Fruit fly (Drosophila melanogaster) whole organism, embryonic: ENCODE data around the gene Rfx.
A peak's percentile ranks its signal among the peaks of the same experiment; 100 is the strongest.

Experiments used
- Ada2b ChIP-seq: fragments of 200-800 bp; sonication (Bioruptor generic); IDR thresholded peaks from 2 replicates; pipeline ENCODE4 v1.3.6; 2022; ENCODE audit warnings: missing biosample characterization, missing genetic modification characterization
- Aef1 ChIP-seq: fragments of 200-800 bp; sonication (Bioruptor generic); IDR thresholded peaks from 3 replicates; pipeline ENCODE4 v1.3.6; 2022; ENCODE audit warnings: missing biosample characterization, missing genetic modification characterization
- CG10431 ChIP-seq: fragments of 200-800 bp; sonication (Bioruptor generic); optimal IDR thresholded peaks from 3 replicates; lab custom pipeline; 2018; ENCODE audit warnings: missing biosample characterization, mild to moderate bottlenecking, missing genetic modification characterization
- CG10979 ChIP-seq: fragments of 200-800 bp; sonication (Bioruptor generic); optimal IDR thresholded peaks from 2 replicates; lab custom pipeline; 2018; ENCODE audit warnings: missing biosample characterization, mild to moderate bottlenecking, missing genetic modification characterization, moderate library complexity
- CG11696 ChIP-seq: fragments of 200-800 bp; sonication (Bioruptor generic); IDR thresholded peaks from 2 replicates; pipeline ENCODE4 v1.3.6; 2022; ENCODE audit warnings: missing biosample characterization, missing genetic modification characterization
- CG12659 ChIP-seq: fragments of 200-800 bp; sonication (Bioruptor generic); optimal IDR thresholded peaks from 3 replicates; lab custom pipeline; 2017; ENCODE audit warnings: mild to moderate bottlenecking, missing biosample characterization, missing genetic modification reagents, missing genetic modification characterization
- CG1603 ChIP-seq: fragments of 200-800 bp; sonication (Bioruptor generic); optimal IDR thresholded peaks from 2 replicates; lab custom pipeline; 2019; ENCODE audit warnings: missing biosample characterization, mild to moderate bottlenecking, missing genetic modification characterization, moderate library complexity
- CG17568 ChIP-seq: fragments of 200-800 bp; sonication (Bioruptor generic); optimal IDR thresholded peaks from 2 replicates; lab custom pipeline; 2018; ENCODE audit warnings: missing biosample characterization, mild to moderate bottlenecking, missing genetic modification characterization, moderate library complexity
- CG18476 ChIP-seq: fragments of 200-800 bp; sonication (Bioruptor generic); optimal IDR thresholded peaks from 2 replicates; lab custom pipeline; 2016; ENCODE audit warnings: missing biosample characterization, mild to moderate bottlenecking, missing genetic modification characterization
- CG4404 ChIP-seq: fragments of 200-800 bp; sonication (Bioruptor generic); IDR thresholded peaks from 2 replicates; pipeline ENCODE4 v1.3.6; 2022; ENCODE audit warnings: missing biosample characterization, missing genetic modification characterization
- CG4424 ChIP-seq: fragments of 200-800 bp; sonication (Bioruptor generic); optimal IDR thresholded peaks from 3 replicates; lab custom pipeline; 2016; ENCODE audit warnings: missing biosample characterization, missing genetic modification characterization
- CG6765 ChIP-seq: fragments of 200-800 bp; sonication (Bioruptor generic); optimal IDR thresholded peaks from 3 replicates; lab custom pipeline; 2017; ENCODE audit warnings: missing biosample characterization, mild to moderate bottlenecking, missing genetic modification characterization
- CG8089 ChIP-seq: fragments of 200-800 bp; sonication (Bioruptor generic); optimal IDR thresholded peaks from 3 replicates; lab custom pipeline; 2016; ENCODE audit warnings: missing biosample characterization, missing genetic modification characterization
- CG8281 ChIP-seq: fragments of 200-800 bp; sonication (Bioruptor generic); optimal IDR thresholded peaks from 2 replicates; lab custom pipeline; 2018; ENCODE audit warnings: missing biosample characterization, mild to moderate bottlenecking, missing genetic modification characterization, moderate library complexity
- CG9932 ChIP-seq: fragments of 200-800 bp; sonication (Bioruptor generic); IDR thresholded peaks from 2 replicates; pipeline ENCODE4 v1.3.6; 2022; ENCODE audit warnings: missing biosample characterization, missing genetic modification characterization
- Doc3 ChIP-seq: fragments of 200-800 bp; sonication (Bioruptor generic); IDR thresholded peaks from 3 replicates; pipeline ENCODE4 v1.3.6; 2022; ENCODE audit warnings: missing biosample characterization, missing genetic modification characterization; ENCODE audit not compliant: partially characterized antibody
- Fer2 ChIP-seq: fragments of 200-800 bp; sonication (Bioruptor generic); optimal IDR thresholded peaks from 2 replicates; lab custom pipeline; 2018; ENCODE audit warnings: missing biosample characterization, mild to moderate bottlenecking, missing genetic modification characterization, moderate library complexity
- H2.0 ChIP-seq: fragments of 200-800 bp; sonication (Bioruptor generic); IDR thresholded peaks from 2 replicates; pipeline ENCODE4 v1.3.6; 2022; ENCODE audit warnings: missing biosample characterization, missing genetic modification characterization
- HLHmδ ChIP-seq: fragments of 200-800 bp; sonication (Bioruptor generic); optimal IDR thresholded peaks from 2 replicates; lab custom pipeline; 2018; ENCODE audit warnings: missing biosample characterization, mild to moderate bottlenecking, missing genetic modification characterization, moderate library complexity
- Hmr ChIP-seq: fragments of 200-800 bp; sonication (Bioruptor generic); optimal IDR thresholded peaks from 3 replicates; lab custom pipeline; 2017; ENCODE audit warnings: mild to moderate bottlenecking, missing biosample characterization, missing genetic modification reagents, missing genetic modification characterization
- Hsf ChIP-seq: fragments of 200-800 bp; sonication (Bioruptor generic); optimal IDR thresholded peaks from 3 replicates; lab custom pipeline; 2016; ENCODE audit warnings: missing biosample characterization, missing genetic modification characterization
- Lhr ChIP-seq: fragments of 200-800 bp; sonication (Bioruptor generic); optimal IDR thresholded peaks from 3 replicates; lab custom pipeline; 2017; ENCODE audit warnings: mild to moderate bottlenecking, missing biosample characterization, missing genetic modification reagents, missing genetic modification characterization
- Lpt ChIP-seq: fragments of >200 bp; optimal IDR thresholded peaks from 2 replicates; lab custom pipeline; 2018; ENCODE audit warnings: missing biosample characterization, missing genetic modification characterization
- Mrtf ChIP-seq: fragments of 200-800 bp; sonication (Bioruptor generic); IDR thresholded peaks from 3 replicates; pipeline ENCODE4 v1.3.6; 2022; ENCODE audit warnings: missing biosample characterization, missing genetic modification characterization
- NFAT ChIP-seq: fragments of 200-800 bp; sonication (Bioruptor generic); IDR thresholded peaks from 2 replicates; pipeline ENCODE4 v1.3.6; 2022; ENCODE audit warnings: missing biosample characterization, missing genetic modification characterization
- Opbp ChIP-seq: fragments of 200-800 bp; sonication (Bioruptor generic); IDR thresholded peaks from 3 replicates; pipeline ENCODE4 v1.3.6; 2022; ENCODE audit warnings: missing biosample characterization, missing genetic modification characterization; ENCODE audit not compliant: partially characterized antibody
- Sin3A ChIP-seq: fragments of >200 bp; optimal IDR thresholded peaks from 2 replicates; lab custom pipeline; 2018
- Six4 ChIP-seq: fragments of 200-800 bp; sonication (Bioruptor generic); optimal IDR thresholded peaks from 2 replicates; lab custom pipeline; 2016; ENCODE audit warnings: missing biosample characterization, missing genetic modification characterization
- Sry-β ChIP-seq: fragments of 200-800 bp; sonication (Bioruptor generic); optimal IDR thresholded peaks from 2 replicates; lab custom pipeline; 2018; ENCODE audit warnings: missing biosample characterization, mild to moderate bottlenecking, missing genetic modification characterization, moderate library complexity
- Taf1 ChIP-seq: fragments of 200-800 bp; sonication (Bioruptor generic); IDR thresholded peaks from 2 replicates; pipeline ENCODE4 v1.3.6; 2022; ENCODE audit warnings: missing biosample characterization, missing genetic modification characterization
- Tbp ChIP-seq: fragments of >200 bp; optimal IDR thresholded peaks from 2 replicates; lab custom pipeline; 2018; ENCODE audit warnings: missing biosample characterization, missing genetic modification characterization
- ac ChIP-seq: fragments of 200-800 bp; sonication (Bioruptor generic); optimal IDR thresholded peaks from 3 replicates; lab custom pipeline; 2017; ENCODE audit warnings: missing biosample characterization, mild to moderate bottlenecking, missing genetic modification characterization
- amos ChIP-seq: fragments of 200-800 bp; sonication (Bioruptor generic); IDR thresholded peaks from 2 replicates; pipeline ENCODE4 v1.3.6; 2022; ENCODE audit warnings: missing biosample characterization, missing genetic modification characterization; ENCODE audit not compliant: partially characterized antibody
- bab2 ChIP-seq: fragments of 200-800 bp; sonication (Bioruptor generic); optimal IDR thresholded peaks from 2 replicates; lab custom pipeline; 2016; ENCODE audit warnings: missing biosample characterization, missing genetic modification characterization
- ci ChIP-seq: fragments of 200-800 bp; sonication (Bioruptor generic); IDR thresholded peaks from 3 replicates; pipeline ENCODE4 v1.3.6; 2022; ENCODE audit warnings: missing biosample characterization, missing genetic modification characterization
- croc ChIP-seq: fragments of 200-800 bp; sonication (Bioruptor generic); conservative IDR thresholded peaks from 3 replicates; pipeline ENCODE4 v1.3.6; 2022; ENCODE audit warnings: missing biosample characterization, missing genetic modification characterization
- en ChIP-seq: fragments of 200-800 bp; sonication (Bioruptor generic); optimal IDR thresholded peaks from 2 replicates; lab custom pipeline; 2016; ENCODE audit warnings: missing biosample characterization, missing genetic modification characterization
- gce ChIP-seq: fragments of 200-800 bp; sonication (Bioruptor generic); IDR thresholded peaks from 3 replicates; pipeline ENCODE4 v1.3.6; 2022; ENCODE audit warnings: missing biosample characterization, missing genetic modification characterization
- her ChIP-seq: fragments of 200-800 bp; sonication (Bioruptor generic); optimal IDR thresholded peaks from 2 replicates; lab custom pipeline; 2016; ENCODE audit warnings: missing biosample characterization, missing genetic modification characterization
- inv ChIP-seq: fragments of 200-800 bp; sonication (Bioruptor generic); IDR thresholded peaks from 2 replicates; pipeline ENCODE4 v1.3.6; 2022; ENCODE audit warnings: missing biosample characterization, missing genetic modification characterization; ENCODE audit not compliant: partially characterized antibody
- jing ChIP-seq: fragments of 200-800 bp; sonication (Bioruptor generic); optimal IDR thresholded peaks from 2 replicates; lab custom pipeline; 2018; ENCODE audit warnings: missing biosample characterization, mild to moderate bottlenecking, missing genetic modification characterization
- otp ChIP-seq: fragments of 200-800 bp; sonication (Bioruptor generic); IDR thresholded peaks from 3 replicates; pipeline ENCODE4, ENCODE4 v1.3.6; 2022; ENCODE audit warnings: missing biosample characterization, missing genetic modification characterization
- pfk ChIP-seq: fragments of 200-800 bp; sonication (Bioruptor generic); optimal IDR thresholded peaks from 2 replicates; lab custom pipeline; 2018; ENCODE audit warnings: missing biosample characterization, mild to moderate bottlenecking, missing genetic modification characterization, moderate library complexity
- phol ChIP-seq: fragments of 200-800 bp; sonication (Bioruptor generic); optimal IDR thresholded peaks from 3 replicates; lab custom pipeline; 2018; ENCODE audit warnings: missing biosample characterization, mild to moderate bottlenecking, missing genetic modification characterization, moderate library complexity
- pnt ChIP-seq: fragments of 200-800 bp; sonication (Bioruptor generic); optimal IDR thresholded peaks from 3 replicates; lab custom pipeline; 2016; ENCODE audit warnings: missing biosample characterization, missing genetic modification characterization
- salm ChIP-seq: fragments of 200-800 bp; sonication (Bioruptor generic); optimal IDR thresholded peaks from 2 replicates; lab custom pipeline; 2018; ENCODE audit warnings: missing biosample characterization, mild to moderate bottlenecking, missing genetic modification characterization
- schlank ChIP-seq: fragments of 200-800 bp; sonication (Bioruptor generic); optimal IDR thresholded peaks from 2 replicates; lab custom pipeline; 2018; ENCODE audit warnings: missing biosample characterization, mild to moderate bottlenecking, missing genetic modification characterization
- sd ChIP-seq: fragments of 200-800 bp; sonication (Bioruptor generic); optimal IDR thresholded peaks from 3 replicates; lab custom pipeline; 2018; ENCODE audit warnings: missing biosample characterization, mild to moderate bottlenecking, missing genetic modification characterization, moderate library complexity
- tna ChIP-seq: fragments of 200-800 bp; sonication (Bioruptor generic); IDR thresholded peaks from 2 replicates; pipeline ENCODE4 v1.3.6; 2022; ENCODE audit warnings: missing biosample characterization, missing genetic modification characterization; ENCODE audit not compliant: partially characterized antibody

The Rfx gene

DNA sequence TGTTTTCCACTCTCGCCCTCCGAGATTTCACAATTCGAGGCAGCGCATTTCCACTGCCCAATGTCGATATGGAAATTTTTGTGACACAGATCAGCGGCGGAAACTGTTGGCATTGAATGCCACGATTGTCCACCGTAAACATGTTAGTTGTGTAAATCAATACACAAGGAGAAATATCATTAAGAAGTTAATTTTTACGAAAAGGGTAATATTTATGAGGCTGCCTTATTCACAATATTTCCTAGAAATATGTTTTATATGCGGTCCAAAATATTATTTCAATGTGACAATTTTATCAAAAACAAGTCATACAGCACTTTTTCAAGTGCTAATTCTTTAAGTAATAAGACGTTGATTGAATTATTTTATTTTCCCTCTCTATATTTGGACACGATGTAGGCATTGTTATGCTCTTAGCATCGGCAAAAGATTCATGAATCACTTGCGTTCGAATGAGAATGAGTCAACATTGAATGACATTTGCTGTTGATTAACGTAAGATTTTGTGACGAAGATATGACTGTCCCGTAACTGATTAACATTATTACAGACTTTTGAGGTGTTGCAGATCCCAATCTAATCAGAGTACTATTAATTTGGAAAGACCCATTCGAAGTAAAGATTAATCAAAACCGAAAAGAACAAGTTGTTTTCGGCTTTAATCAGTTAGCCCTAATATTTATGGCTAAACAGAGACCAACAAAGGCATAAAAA lies 15.9 kb upstream of the Rfx start (continued):
- TF ChIP-seq CG9932 (GFP tag; lab: Robert Waterston, UW): peak; percentile 80
- TF ChIP-seq CG8281 (tag; lab: Kevin White, UChicago): peak; percentile 64
- TF ChIP-seq tna: no peak
- TF ChIP-seq otp (GFP tag; lab: Robert Waterston, UW): peak; percentile 73; the same call in 1 of the 3 replicates
- TF ChIP-seq Opbp (GFP tag; lab: Robert Waterston, UW): no peak
- TF ChIP-seq CG18476 (GFP tag; lab: Kevin White, UChicago): peak; percentile 65
- no peak for TF ChIP-seq Lpt
- TF ChIP-seq salm (tag; lab: Kevin White, UChicago): peak; percentile 77
- peak; percentile 48 for TF ChIP-seq Fer2 (tag; lab: Kevin White, UChicago)
- no peak for TF ChIP-seq HLHmδ (GFP tag; lab: Kevin White, UChicago)
- TF ChIP-seq CG6765 (GFP tag; lab: Kevin White, UChicago): peak; percentile 64
- TF ChIP-seq Hmr (GFP tag; lab: Kevin White, UChicago): peak; percentile 76
- TF ChIP-seq Aef1 (GFP tag; lab: Robert Waterston, UW): peak; percentile 87; the same call in 2 of the 3 replicates
- TF ChIP-seq Tbp (GFP tag; lab: Kevin White, UChicago): no peak
- TF ChIP-seq amos: no peak
- TF ChIP-seq CG12659: peak; percentile 86
- peak; percentile 29 for TF ChIP-seq schlank (tag; lab: Kevin White, UChicago)
- peak; percentile 94 for TF ChIP-seq Ada2b (GFP tag; lab: Robert Waterston, UW)
- no peak for TF ChIP-seq ac
- peak; percentile 87 for TF ChIP-seq H2.0 (GFP tag; lab: Robert Waterston, UW)
- TF ChIP-seq Hsf (GFP tag; lab: Kevin White, UChicago): peak; percentile 87
- TF ChIP-seq Sin3A (lab: Kevin White, UChicago): no peak
- TF ChIP-seq Sry-β: peak; percentile 25
- TF ChIP-seq CG10979 (tag; lab: Kevin White, UChicago): peak; percentile 63
- TF ChIP-seq gce (GFP tag; lab: Robert Waterston, UW): peak; percentile 83; the same call in 1 of the 3 replicates
- TF ChIP-seq bab2 (GFP tag; lab: Kevin White, UChicago): peak; percentile 83
- TF ChIP-seq Taf1 (GFP tag; lab: Robert Waterston, UW): peak; percentile 68
- TF ChIP-seq croc (GFP tag; lab: Robert Waterston, UW): peak; percentile 26; the same call in 1 of the 3 replicates
- no peak; the same call in 1 of the 2 replicates for TF ChIP-seq CG4404 (GFP tag; lab: Robert Waterston, UW)
- peak; percentile 63 for TF ChIP-seq CG8089
- TF ChIP-seq CG17568 (GFP tag; lab: Kevin White, UChicago): peak; percentile 82
- peak; percentile 64 for TF ChIP-seq pnt (GFP tag; lab: Kevin White, UChicago)
- TF ChIP-seq pfk (GFP tag; lab: Kevin White, UChicago): no peak
- TF ChIP-seq jing (GFP tag; lab: Kevin White, UChicago): peak; percentile 48
- TF ChIP-seq NFAT: peak; percentile 69
- peak; percentile 73 for TF ChIP-seq her (GFP tag; lab: Kevin White, UChicago)
- TF ChIP-seq Lhr (GFP tag; lab: Kevin White, UChicago): peak; percentile 7
- peak; percentile 92 for TF ChIP-seq ci (GFP tag; lab: Robert Waterston, UW)
- TF ChIP-seq inv (GFP tag; lab: Robert Waterston, UW): no peak
- peak; percentile 56 for TF ChIP-seq en (GFP tag; lab: Kevin White, UChicago)
- TF ChIP-seq CG1603: peak; percentile 84
- peak; percentile 74 for TF ChIP-seq phol (tag; lab: Kevin White, UChicago)
- no peak for TF ChIP-seq Doc3
- peak; percentile 82 for TF ChIP-seq CG11696 (GFP tag; lab: Robert Waterston, UW)
- TF ChIP-seq Mrtf: peak; percentile 81; the same call in 2 of the 3 replicates
- peak; percentile 83 for TF ChIP-seq sd (tag; lab: Kevin White, UChicago)
- peak; percentile 72 for TF ChIP-seq Six4 (GFP tag; lab: Kevin White, UChicago)
- peak; percentile 70 for TF ChIP-seq CG4424 (GFP tag; lab: Kevin White, UChicago)
- TF ChIP-seq CG10431: no peak
